Fruit fly (Drosophila melanogaster) whole organism, embryonic: ENCODE data around the gene CG43093.

Experiments
- Awh ChIP-seq: fragments of 200-800 bp; sonication (Bioruptor generic); IDR thresholded peaks from 2 replicates; pipeline ENCODE4, ENCODE4 v1.3.6; 2022; ENCODE audit warnings: missing biosample characterization, missing genetic modification characterization
- Bdp1 ChIP-seq: fragments of 200-800 bp; sonication (Bioruptor generic); optimal IDR thresholded peaks from 3 replicates; lab custom pipeline; 2016; ENCODE audit warnings: missing biosample characterization, missing genetic modification characterization
- CG10543 ChIP-seq: fragments of 200-800 bp; sonication (Bioruptor generic); optimal IDR thresholded peaks from 3 replicates; lab custom pipeline; 2017; ENCODE audit warnings: missing biosample characterization, mild to moderate bottlenecking, missing genetic modification characterization, moderate library complexity
- CG11560 ChIP-seq: fragments of 200-800 bp; sonication (Bioruptor generic); IDR thresholded peaks from 3 replicates; pipeline ENCODE4 v1.3.6; 2022; ENCODE audit warnings: missing biosample characterization, missing genetic modification characterization
- CG12299 ChIP-seq: fragments of 200-800 bp; sonication (Bioruptor generic); optimal IDR thresholded peaks from 2 replicates; lab custom pipeline; 2018; ENCODE audit warnings: missing biosample characterization, mild to moderate bottlenecking, missing genetic modification characterization
- CG15696 ChIP-seq: fragments of 200-800 bp; sonication (Bioruptor generic); optimal IDR thresholded peaks from 2 replicates; lab custom pipeline; 2019; ENCODE audit warnings: missing biosample characterization, mild to moderate bottlenecking, missing genetic modification characterization, moderate library complexity
- CG17328 ChIP-seq: fragments of 200-800 bp; sonication (Bioruptor generic); IDR thresholded peaks from 2 replicates; pipeline ENCODE4 v1.3.6; 2022; ENCODE audit warnings: missing biosample characterization, missing genetic modification characterization
- CG1832 ChIP-seq: fragments of 200-800 bp; sonication (Bioruptor generic); optimal IDR thresholded peaks from 2 replicates; lab custom pipeline; 2017; ENCODE audit warnings: missing biosample characterization, mild to moderate bottlenecking, missing genetic modification characterization, inconsistent platforms
- CG18476 ChIP-seq: fragments of 200-800 bp; sonication (Bioruptor generic); optimal IDR thresholded peaks from 2 replicates; lab custom pipeline; 2016; ENCODE audit warnings: missing biosample characterization, mild to moderate bottlenecking, missing genetic modification characterization
- CG31441 ChIP-seq: fragments of 200-800 bp; sonication (Bioruptor generic); IDR thresholded peaks from 2 replicates; pipeline ENCODE4 v1.3.6; 2022; ENCODE audit warnings: missing biosample characterization, missing genetic modification characterization
- CG34224 ChIP-seq: fragments of 200-800 bp; sonication (Bioruptor generic); IDR thresholded peaks from 3 replicates; pipeline ENCODE4 v1.3.6; 2022; ENCODE audit warnings: missing biosample characterization, missing genetic modification characterization; ENCODE audit not compliant: partially characterized antibody
- CG34422 ChIP-seq: fragments of 200-800 bp; sonication (Bioruptor generic); IDR thresholded peaks from 3 replicates; pipeline ENCODE4 v1.3.6; 2022; ENCODE audit warnings: missing biosample characterization, missing genetic modification characterization
- CG3847 ChIP-seq: fragments of 200-800 bp; sonication (Bioruptor generic); IDR thresholded peaks from 2 replicates; pipeline ENCODE4 v1.3.6; 2022; ENCODE audit warnings: missing biosample characterization, missing genetic modification characterization
- CG3995 ChIP-seq: fragments of 200-800 bp; sonication (Bioruptor generic); optimal IDR thresholded peaks from 3 replicates; lab custom pipeline; 2016; ENCODE audit warnings: missing biosample characterization, missing genetic modification characterization
- CG42726 ChIP-seq: fragments of 200-800 bp; sonication (Bioruptor generic); IDR thresholded peaks from 2 replicates; pipeline ENCODE4 v1.3.6; 2022; ENCODE audit warnings: missing biosample characterization, missing genetic modification characterization; ENCODE audit not compliant: partially characterized antibody
- CG4282 ChIP-seq: fragments of 200-800 bp; sonication (Bioruptor generic); optimal IDR thresholded peaks from 2 replicates; lab custom pipeline; 2016; ENCODE audit warnings: missing biosample characterization, missing genetic modification characterization
- CG7963 ChIP-seq: fragments of 200-800 bp; sonication (Bioruptor generic); IDR thresholded peaks from 3 replicates; pipeline ENCODE4 v1.3.6; 2022; ENCODE audit warnings: missing biosample characterization, missing genetic modification characterization; ENCODE audit not compliant: partially characterized antibody
- Gsc ChIP-seq: fragments of 200-800 bp; sonication (Bioruptor generic); IDR thresholded peaks from 2 replicates; pipeline ENCODE4 v1.3.6; 2022; ENCODE audit warnings: missing biosample characterization, missing genetic modification characterization
- Hey ChIP-seq: fragments of 200-800 bp; sonication (Bioruptor generic); optimal IDR thresholded peaks from 3 replicates; lab custom pipeline; 2018; ENCODE audit warnings: missing biosample characterization, mild to moderate bottlenecking, missing genetic modification characterization
- Mes4 ChIP-seq: fragments of 200-800 bp; sonication (Bioruptor generic); optimal IDR thresholded peaks from 2 replicates; lab custom pipeline; 2016; ENCODE audit warnings: missing biosample characterization, missing genetic modification characterization
- Mrtf ChIP-seq: fragments of 200-800 bp; sonication (Bioruptor generic); IDR thresholded peaks from 3 replicates; pipeline ENCODE4 v1.3.6; 2022; ENCODE audit warnings: missing biosample characterization, missing genetic modification characterization
- Opbp ChIP-seq: fragments of 200-800 bp; sonication (Bioruptor generic); IDR thresholded peaks from 3 replicates; pipeline ENCODE4 v1.3.6; 2022; ENCODE audit warnings: missing biosample characterization, missing genetic modification characterization; ENCODE audit not compliant: partially characterized antibody
- Side ChIP-seq: fragments of 200-800 bp; sonication (Bioruptor generic); optimal IDR thresholded peaks from 2 replicates; lab custom pipeline; 2016; ENCODE audit warnings: missing biosample characterization, missing genetic modification characterization
- Spps ChIP-seq: fragments of 200-800 bp; sonication (Bioruptor generic); optimal IDR thresholded peaks from 2 replicates; lab custom pipeline; 2018; ENCODE audit warnings: missing biosample characterization, mild to moderate bottlenecking, missing genetic modification characterization
- Sry-δ ChIP-seq: fragments of 200-800 bp; sonication (Bioruptor generic); optimal IDR thresholded peaks from 2 replicates; lab custom pipeline; 2016; ENCODE audit warnings: missing biosample characterization, missing genetic modification characterization
- Trl ChIP-seq, 3 experiments: fragments of >200 bp in 2 of 3; fragments of 200-800 bp in 1 of 3; sonication (Bioruptor generic) in 1 of 3; optimal IDR thresholded peaks; 2 replicates in 1 of 3; 3 replicates in 2 of 3; lab custom pipeline; 2016 to 2017; ENCODE audit warnings: missing biosample characterization in 1 of 3, missing genetic modification characterization in 1 of 3
- Usf ChIP-seq: fragments of 200-800 bp; sonication (Bioruptor generic); optimal IDR thresholded peaks from 2 replicates; lab custom pipeline; 2017; ENCODE audit warnings: missing genotype, missing biosample characterization, missing genetic modification characterization
- aop ChIP-seq: fragments of 200-800 bp; sonication (Bioruptor generic); IDR thresholded peaks from 2 replicates; pipeline ENCODE4 v1.3.6; 2022; ENCODE audit warnings: missing biosample characterization, missing genetic modification characterization
- ato ChIP-seq: fragments of 200-800 bp; sonication (Bioruptor generic); IDR thresholded peaks from 2 replicates; pipeline ENCODE4 v1.3.6; 2022; ENCODE audit warnings: missing biosample characterization, missing genetic modification characterization; ENCODE audit not compliant: partially characterized antibody
- az2 ChIP-seq: fragments of 200-800 bp; sonication (Bioruptor generic); optimal IDR thresholded peaks from 3 replicates; lab custom pipeline; 2016; ENCODE audit warnings: missing biosample characterization, missing genetic modification characterization
- chinmo ChIP-seq: fragments of 200-800 bp; sonication (Bioruptor generic); IDR thresholded peaks from 4 replicates; pipeline ENCODE4 v1.3.6; 2022; ENCODE audit warnings: missing biosample characterization, missing genetic modification characterization; ENCODE audit not compliant: partially characterized antibody
- ci ChIP-seq: fragments of 200-800 bp; sonication (Bioruptor generic); IDR thresholded peaks from 3 replicates; pipeline ENCODE4 v1.3.6; 2022; ENCODE audit warnings: missing biosample characterization, missing genetic modification characterization
- da ChIP-seq: fragments of 200-800 bp; sonication (Bioruptor generic); optimal IDR thresholded peaks from 2 replicates; lab custom pipeline; 2016; ENCODE audit warnings: missing biosample characterization, missing genetic modification characterization
- emc ChIP-seq: fragments of 200-800 bp; sonication (Bioruptor generic); optimal IDR thresholded peaks from 2 replicates; lab custom pipeline; 2016; ENCODE audit warnings: missing biosample characterization, missing genetic modification characterization
- h ChIP-seq: fragments of >200 bp; optimal IDR thresholded peaks from 2 replicates; lab custom pipeline; 2017
- hb ChIP-seq: fragments of 200-800 bp; sonication (Bioruptor generic); IDR thresholded peaks from 3 replicates; pipeline ENCODE4 v1.3.6; 2022; ENCODE audit warnings: missing biosample characterization, missing genetic modification characterization; ENCODE audit not compliant: partially characterized antibody
- insv ChIP-seq, 2 experiments: fragments of 200-800 bp; sonication (Bioruptor generic); optimal IDR thresholded peaks; 3 replicates each; lab custom pipeline; 2016 to 2018; ENCODE audit warnings: missing biosample characterization in 2 of 2, missing genetic modification characterization in 2 of 2
- lov ChIP-seq, 2 experiments: fragments of 200-800 bp in 1 of 2; fragments of >200 bp in 1 of 2; sonication (Bioruptor generic) in 1 of 2; IDR thresholded peaks in 1 of 2; optimal IDR thresholded peaks in 1 of 2; 2 replicates in 1 of 2; 3 replicates in 1 of 2; pipeline versions ENCODE4 v1.3.6 to Lab custom; 2017 to 2022; ENCODE audit warnings: missing biosample characterization in 1 of 2, missing genetic modification characterization in 1 of 2
- maf-S ChIP-seq: fragments of 200-800 bp; sonication (Bioruptor generic); optimal IDR thresholded peaks from 2 replicates; lab custom pipeline; 2016; ENCODE audit warnings: missing biosample characterization, missing genetic modification characterization
- onecut ChIP-seq: fragments of 200-800 bp; sonication (Bioruptor generic); IDR thresholded peaks from 2 replicates; pipeline ENCODE4 v1.3.6; 2022; ENCODE audit warnings: missing biosample characterization, missing genetic modification characterization
- pros ChIP-seq: fragments of 200-800 bp; sonication (Bioruptor generic); optimal IDR thresholded peaks from 3 replicates; lab custom pipeline; 2019; ENCODE audit warnings: missing biosample characterization, mild to moderate bottlenecking, missing genetic modification characterization, moderate library complexity
- psq ChIP-seq: fragments of 200-800 bp; sonication (Bioruptor generic); optimal IDR thresholded peaks from 2 replicates; lab custom pipeline; 2017; ENCODE audit warnings: missing biosample characterization, missing genetic modification characterization
- ssp ChIP-seq: fragments of 200-800 bp; sonication (Bioruptor generic); IDR thresholded peaks from 2 replicates; pipeline ENCODE4 v1.3.6; 2022; ENCODE audit warnings: missing biosample characterization, missing genetic modification characterization
- trh ChIP-seq: fragments of 200-800 bp; sonication (Bioruptor generic); optimal IDR thresholded peaks from 2 replicates; lab custom pipeline; 2016; ENCODE audit warnings: missing biosample characterization, missing genetic modification characterization
- ttk ChIP-seq: fragments of 200-800 bp; sonication (Bioruptor generic); IDR thresholded peaks from 2 replicates; pipeline ENCODE4 v2.1.2; 2022; ENCODE audit warnings: missing biosample characterization, missing genetic modification characterization
- tup ChIP-seq: fragments of 200-800 bp; sonication (Bioruptor generic); optimal IDR thresholded peaks from 2 replicates; lab custom pipeline; 2016; ENCODE audit warnings: missing biosample characterization, mild to moderate bottlenecking, missing genetic modification characterization, moderate library complexity
- tx ChIP-seq: fragments of 200-800 bp; sonication (Bioruptor generic); optimal IDR thresholded peaks from 2 replicates; lab custom pipeline; 2016; ENCODE audit warnings: missing biosample characterization, missing genetic modification characterization
- zen2 ChIP-seq: fragments of 200-800 bp; sonication (Bioruptor generic); IDR thresholded peaks from 3 replicates; pipeline ENCODE4 v1.3.6; 2022; ENCODE audit warnings: missing biosample characterization, missing genetic modification characterization; ENCODE audit not compliant: partially characterized antibody

Gene CG43093

DNA sequence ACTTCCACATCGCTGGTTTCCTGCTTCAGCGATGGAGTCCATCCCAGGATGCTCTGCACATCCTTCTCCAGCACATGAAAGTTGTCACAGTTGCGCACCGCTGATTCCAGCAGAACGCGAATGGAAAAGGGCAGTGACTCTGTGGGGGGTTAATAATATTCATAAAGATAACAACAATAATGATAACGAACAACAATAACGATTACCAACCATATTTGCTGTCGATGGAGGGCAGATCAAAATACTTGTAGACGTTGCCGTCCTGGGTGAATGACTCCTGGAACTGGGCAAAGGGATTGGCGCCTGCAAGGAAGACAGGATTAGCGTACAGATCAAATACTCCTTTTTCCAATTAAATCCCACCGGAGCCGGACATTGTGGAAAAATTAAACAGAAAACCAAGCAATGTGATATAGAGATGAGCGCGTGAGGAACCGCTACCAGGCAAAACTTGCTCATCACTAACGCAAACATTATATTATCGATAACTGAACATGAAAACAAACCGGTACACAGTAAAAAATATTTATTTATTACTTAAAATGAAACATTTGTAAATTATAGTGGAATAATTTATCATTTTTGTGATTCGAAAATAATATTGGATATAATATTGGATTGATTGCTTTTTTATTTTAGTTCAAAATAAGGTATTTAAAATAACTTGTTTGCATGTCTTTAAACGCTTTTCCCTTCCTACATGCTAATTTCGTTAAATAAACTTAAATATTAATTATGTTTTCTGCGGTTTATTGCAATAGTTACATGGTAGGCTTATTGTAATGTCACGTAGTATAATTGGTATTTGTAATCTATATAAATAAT is 45.7 kb downstream of the CG43093 start, which contains the start of gene Irp-1A (continued):
- TF ChIP-seq Awh (GFP tag; lab: Robert Waterston, UW) (peak; percentile 71), CG4282 (GFP tag; lab: Kevin White, UChicago) (no peak), tup (GFP tag; lab: Kevin White, UChicago) (no peak), Mrtf (GFP tag; lab: Robert Waterston, UW) (peak; percentile 35; the same call in 1 of the 3 replicates), CG31441 (GFP tag; lab: Robert Waterston, UW) (peak; percentile 87), CG11560 (no peak), onecut (GFP tag; lab: Robert Waterston, UW) (peak; percentile 58), Spps (tag; lab: Kevin White, UChicago) (peak; percentile 62), ssp (GFP tag; lab: Robert Waterston, UW) (peak; percentile 42), aop (GFP tag; lab: Robert Waterston, UW) (no peak), insv (GFP tag; optimal IDR thresholded peaks at IDR 0.05; lab: Kevin White, UChicago) (peak in 1 of 2 experiments; percentile 6), CG10543 (peak; percentile 42), CG3995 (GFP tag; lab: Kevin White, UChicago) (peak; percentile 61), chinmo (GFP tag; lab: Robert Waterston, UW) (peak; percentile 89; the same call in 3 of the 4 replicates), CG18476 (GFP tag; lab: Kevin White, UChicago) (peak; percentile 18), trh (GFP tag; lab: Kevin White, UChicago) (no peak), emc (GFP tag; lab: Kevin White, UChicago) (no peak), Side (no peak), CG1832 (GFP tag; lab: Kevin White, UChicago) (no peak), h (lab: Kevin White, UChicago) (no peak), Gsc (GFP tag; lab: Robert Waterston, UW) (no peak), hb (peak; percentile 54; the same call in 1 of the 3 replicates), maf-S (no peak), CG15696 (tag; lab: Kevin White, UChicago) (peak; percentile 60), ci (GFP tag; lab: Robert Waterston, UW) (peak; percentile 82), tx (GFP tag; lab: Kevin White, UChicago) (no peak), CG42726 (GFP tag; lab: Robert Waterston, UW) (peak; percentile 22; the same call in 1 of the 2 replicates), Mes4 (no peak), az2 (GFP tag; lab: Kevin White, UChicago) (peak; percentile 60), psq (GFP tag; lab: Kevin White, UChicago) (peak; percentile 0), Bdp1 (GFP tag; lab: Kevin White, UChicago) (peak; percentile 3), ttk (GFP tag; lab: Robert Waterston, UW) (peak; percentile 74), Sry-δ (GFP tag; lab: Kevin White, UChicago) (peak; percentile 91), Opbp (GFP tag; lab: Robert Waterston, UW) (peak; percentile 85), CG17328 (peak; percentile 72; the same call in 1 of the 2 replicates), CG12299 (tag; lab: Kevin White, UChicago) (peak; percentile 62), Trl (optimal IDR thresholded peaks at IDR 0.05; lab: Kevin White, UChicago) (no peak), Trl (GFP tag; optimal IDR thresholded peaks at IDR 0.05; lab: Kevin White, UChicago) (no peak), da (no peak), Usf (GFP tag; lab: Kevin White, UChicago) (peak; percentile 13), ato (GFP tag; lab: Robert Waterston, UW) (peak; percentile 41), CG34224 (GFP tag; lab: Robert Waterston, UW) (peak; percentile 86), Hey (tag; lab: Kevin White, UChicago) (no peak), CG7963 (GFP tag; lab: Robert Waterston, UW) (peak; percentile 65), CG34422 (peak; percentile 86), CG3847 (GFP tag; lab: Robert Waterston, UW) (peak; percentile 71), zen2 (GFP tag; lab: Robert Waterston, UW) (peak; percentile 71), pros (GFP tag; lab: Kevin White, UChicago) (no peak), lov (optimal IDR thresholded peaks at IDR 0.05; lab: Kevin White, UChicago) (no peak), lov (GFP tag; IDR thresholded peaks at IDR 0.05; lab: Robert Waterston, UW) (0 out of 3 replicates have a peak, but pooled peaks have one; percentile 57)
